Worm (Caenorhabditis elegans) whole organism, midembryonic: ENCODE results near the gene C14A4.13.

Experiments used
- klf-2 ChIP-seq: fragments of 200-800 bp; sonication (Bioruptor generic); conservative IDR thresholded peaks from 2 replicates; pipeline ENCODE4 v1.3.6; 2022; ENCODE audit warnings: missing genetic modification reagents, missing genetic modification characterization, missing compliant biosample characterization
- med-1 ChIP-seq: sonication (generic microtip); optimal IDR thresholded peaks from 2 replicates; lab custom pipeline; 2017; ENCODE audit warnings: missing genetic modification characterization, mild to moderate bottlenecking, missing compliant biosample characterization, antibody characterized with exemption, missing genetic modification reagents; ENCODE audit not compliant: insufficient read depth
- ref-1 ChIP-seq: fragments of 200-800 bp; sonication (Bioruptor generic); conservative IDR thresholded peaks from 2 replicates; pipeline ENCODE4 v1.3.6; 2022; ENCODE audit warnings: missing genetic modification reagents, missing genetic modification characterization, missing compliant biosample characterization

ce11 chrII:10598970-10599369 lies 19.3 kb upstream of the C14A4.13 start, which contains the start of gene C14A4.9:
- TF ChIP-seq klf-2 (no peak), ref-1 (GFP tag; lab: Robert Waterston, UW) (no peak), med-1 (GFP tag; lab: Kevin White, UChicago) (no peak)
